Fruit fly (Drosophila melanogaster): ENCODE data around the gene CRMP.
A peak's percentile ranks its signal among the peaks of the same experiment; 100 is the strongest.

CRMP gene

dm6 chr3R:5572900-5573665 lies 2.2 kb downstream of the CRMP start (continued):
- peak; percentile 36 for TF ChIP-seq Med (GFP tag)
- TF ChIP-seq chn (GFP tag; optimal IDR thresholded peaks at IDR 0.05), result no peak
- TF ChIP-seq knrl (GFP tag; IDR thresholded peaks at IDR 0.05; ENCODE audit: partially characterized antibody), result 0 out of 3 replicates have a peak, but pooled peaks have one; percentile 22
- 0 out of 3 replicates have a peak, but pooled peaks have one; percentile 14 for TF ChIP-seq zfh1 (GFP tag; IDR thresholded peaks at IDR 0.05)
- 0 out of 3 replicates have a peak, but pooled peaks have one; percentile 16 for TF ChIP-seq Opbp (GFP tag; IDR thresholded peaks at IDR 0.05; ENCODE audit: partially characterized antibody)

dm6 chr3R:5573883-5574282 lies 3.0 kb downstream of the CRMP start:
- peak; percentile 66 for TF ChIP-seq Med (GFP tag)
- TF ChIP-seq Hey (tag; optimal IDR thresholded peaks at IDR 0.05), result peak; percentile 88
- no peak for TF ChIP-seq gem (tag; optimal IDR thresholded peaks at IDR 0.05)
- no peak for TF ChIP-seq CG5245 (GFP tag; optimal IDR thresholded peaks at IDR 0.05)
- TF ChIP-seq CG6791 (GFP tag; IDR thresholded peaks at IDR 0.05; ENCODE audit: partially characterized antibody), result no peak
- no peak for TF ChIP-seq ind (GFP tag; optimal IDR thresholded peaks at IDR 0.05)
- no peak for TF ChIP-seq CG8359 (GFP tag; optimal IDR thresholded peaks at IDR 0.05; ENCODE audit: borderline replicate concordance)
- TF ChIP-seq CG2678 (tag; optimal IDR thresholded peaks at IDR 0.05), result no peak
- TF ChIP-seq corto (GFP tag; optimal IDR thresholded peaks at IDR 0.05), result no peak
- no peak for TF ChIP-seq gcm2 (GFP tag; optimal IDR thresholded peaks at IDR 0.05)
- no peak for TF ChIP-seq CG18619 (GFP tag; optimal IDR thresholded peaks at IDR 0.05)
- TF ChIP-seq CG12744 (GFP tag; optimal IDR thresholded peaks at IDR 0.05), result no peak
- TF ChIP-seq wdn (GFP tag; IDR thresholded peaks at IDR 0.05), result no peak
- TF ChIP-seq CG34376 (GFP tag; optimal IDR thresholded peaks at IDR 0.05), result no peak
- TF ChIP-seq ken (GFP tag; IDR thresholded peaks at IDR 0.05), result no peak
- TF ChIP-seq chinmo (GFP tag; IDR thresholded peaks at IDR 0.05; ENCODE audit: partially characterized antibody), result 0 out of 4 replicates have a peak, but pooled peaks have one; percentile 42
- TF ChIP-seq CG13287 (GFP tag; IDR thresholded peaks at IDR 0.05; ENCODE audit: partially characterized antibody), result no peak
- TF ChIP-seq so (GFP tag; IDR thresholded peaks at IDR 0.05), result no peak
- no peak for TF ChIP-seq pros (GFP tag; optimal IDR thresholded peaks at IDR 0.05)
- no peak for TF ChIP-seq Nf-YC (tag; optimal IDR thresholded peaks at IDR 0.05)
- no peak for TF ChIP-seq gfzf (GFP tag; optimal IDR thresholded peaks at IDR 0.05)

dm6 chr3R:5587863-5588519 lies 17.1 kb downstream of the CRMP start, which contains the start of gene CG2926:
Gene CG2926 (minus strand): TSS chr3R:5588380.
- peak; percentile 97 for TF ChIP-seq phol (tag; optimal IDR thresholded peaks at IDR 0.05)
- no peak for TF ChIP-seq CG10209 (GFP tag; optimal IDR thresholded peaks at IDR 0.05)
- peak; percentile 94 for TF ChIP-seq Opbp (GFP tag; IDR thresholded peaks at IDR 0.05; ENCODE audit: partially characterized antibody)
- TF ChIP-seq hth (optimal IDR thresholded peaks at IDR 0.05), result no peak
- no peak for TF ChIP-seq prd (optimal IDR thresholded peaks at IDR 0.05)
- TF ChIP-seq prd (GFP tag; IDR thresholded peaks at IDR 0.05), result peak; percentile 31; the same call in 1 of the 3 replicates
- TF ChIP-seq CG34376 (GFP tag; optimal IDR thresholded peaks at IDR 0.05), result peak; percentile 15
- peak; percentile 81 for TF ChIP-seq CG30020 (tag; optimal IDR thresholded peaks at IDR 0.05)
- no peak for TF ChIP-seq HHEX (GFP tag; optimal IDR thresholded peaks at IDR 0.05)
- peak; percentile 62 for TF ChIP-seq Dbx (GFP tag; IDR thresholded peaks at IDR 0.05)
- TF ChIP-seq CG4617 (GFP tag; optimal IDR thresholded peaks at IDR 0.05; ENCODE audit: borderline replicate concordance), result peak; percentile 79
- TF ChIP-seq twi (tag; optimal IDR thresholded peaks at IDR 0.05), result no peak
- TF ChIP-seq CG18011 (GFP tag; optimal IDR thresholded peaks at IDR 0.05), result no peak
- TF ChIP-seq CG9437 (GFP tag; optimal IDR thresholded peaks at IDR 0.05), result peak; percentile 40
- peak; percentile 33 for TF ChIP-seq pnt (GFP tag; optimal IDR thresholded peaks at IDR 0.05)
- no peak for TF ChIP-seq gce (GFP tag; IDR thresholded peaks at IDR 0.05)
- peak; percentile 26 for TF ChIP-seq gfzf (GFP tag; optimal IDR thresholded peaks at IDR 0.05)
- TF ChIP-seq CG17829 (tag; optimal IDR thresholded peaks at IDR 0.05), result peak; percentile 57
- no peak for TF ChIP-seq Jarid2 (GFP tag; optimal IDR thresholded peaks at IDR 0.05)
- TF ChIP-seq NC2β (GFP tag; optimal IDR thresholded peaks at IDR 0.05), result peak; percentile 34
- TF ChIP-seq CG18599 (GFP tag; optimal IDR thresholded peaks at IDR 0.05), result no peak
- TF ChIP-seq CG32532 (GFP tag; IDR thresholded peaks at IDR 0.05), result peak; percentile 64
- no peak for TF ChIP-seq CG4360 (GFP tag; IDR thresholded peaks at IDR 0.05)
